Fruit fly (Drosophila melanogaster) whole organism, prepupa: ENCODE data around the gene CG32219.

Source experiments
- CG15336 ChIP-seq: fragments of 200-800 bp; sonication (Bioruptor generic); IDR thresholded peaks from 2 replicates; pipeline ENCODE4 v1.3.6; 2022; ENCODE audit warnings: missing biosample characterization, missing genetic modification characterization
- CG1621 ChIP-seq: fragments of 200-800 bp; sonication (Bioruptor generic); optimal IDR thresholded peaks from 3 replicates; lab custom pipeline; 2018; ENCODE audit warnings: missing biosample characterization, mild to moderate bottlenecking, missing genetic modification characterization
- CG16779 ChIP-seq: fragments of 200-800 bp; sonication (Bioruptor generic); optimal IDR thresholded peaks from 3 replicates; lab custom pipeline; 2017; ENCODE audit warnings: missing biosample characterization, mild to moderate bottlenecking, missing genetic modification characterization
- CG6276 ChIP-seq: fragments of 200-800 bp; sonication (Bioruptor generic); optimal IDR thresholded peaks from 2 replicates; lab custom pipeline; 2017; ENCODE audit warnings: missing biosample characterization, mild to moderate bottlenecking, missing genetic modification characterization
- CG6808 ChIP-seq: fragments of 200-800 bp; sonication (Bioruptor generic); optimal IDR thresholded peaks from 3 replicates; lab custom pipeline; 2017; ENCODE audit warnings: missing biosample characterization, missing genetic modification characterization, mild to moderate bottlenecking, moderate library complexity, missing genetic modification reagents
- CG7368 ChIP-seq: fragments of 200-800 bp; sonication (Bioruptor generic); optimal IDR thresholded peaks from 3 replicates; lab custom pipeline; 2016; ENCODE audit warnings: missing biosample characterization, missing genetic modification characterization
- Lpt ChIP-seq: fragments of 200-800 bp; sonication (Bioruptor generic); optimal IDR thresholded peaks from 3 replicates; lab custom pipeline; 2016; ENCODE audit warnings: missing biosample characterization, missing genetic modification characterization
- OdsH ChIP-seq: fragments of 200-800 bp; sonication (Bioruptor generic); optimal IDR thresholded peaks from 3 replicates; lab custom pipeline; 2016; ENCODE audit warnings: missing biosample characterization, missing genetic modification characterization
- Sox102F ChIP-seq: fragments of 200-800 bp; sonication (Bioruptor generic); optimal IDR thresholded peaks from 2 replicates; lab custom pipeline; 2016; ENCODE audit warnings: missing biosample characterization, mild to moderate bottlenecking, missing genetic modification characterization
- cyc ChIP-seq: fragments of 200-800 bp; sonication (Bioruptor generic); optimal IDR thresholded peaks from 3 replicates; lab custom pipeline; 2016; ENCODE audit warnings: missing biosample characterization, missing genetic modification characterization
- dac ChIP-seq: fragments of 200-800 bp; sonication (Bioruptor generic); optimal IDR thresholded peaks from 2 replicates; lab custom pipeline; 2017; ENCODE audit warnings: missing biosample characterization, mild to moderate bottlenecking, missing genetic modification characterization
- fd85E ChIP-seq: fragments of 200-800 bp; sonication (Bioruptor generic); optimal IDR thresholded peaks from 3 replicates; lab custom pipeline; 2016; ENCODE audit warnings: missing biosample characterization, missing genetic modification characterization
- spab ChIP-seq: fragments of 200-800 bp; sonication (Bioruptor generic); optimal IDR thresholded peaks from 2 replicates; lab custom pipeline; 2017; ENCODE audit warnings: missing biosample characterization, mild to moderate bottlenecking, missing genetic modification characterization, missing genetic modification reagents

DNA sequence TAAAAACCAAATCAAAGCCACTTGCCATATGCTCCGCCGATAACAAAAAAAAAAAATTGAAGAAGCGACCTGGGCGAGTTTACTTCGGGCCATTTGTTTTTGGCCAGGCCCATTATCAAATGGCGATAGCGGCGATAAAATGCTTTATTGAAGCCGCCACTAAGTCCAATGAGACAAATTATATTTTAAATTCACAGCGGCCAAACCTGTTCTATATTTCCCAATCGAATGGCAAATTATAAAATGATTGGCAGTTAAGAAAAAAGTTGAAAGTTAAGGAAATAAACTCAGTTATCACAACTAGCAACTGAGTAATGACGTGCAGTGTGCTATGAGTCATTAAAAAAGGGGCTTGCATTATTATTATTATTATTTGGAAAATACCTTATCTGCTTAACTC is 9.8 kb downstream of the CG32219 start:
- TF ChIP-seq CG6808 (GFP tag; lab: Kevin White, UChicago) = no peak
- TF ChIP-seq spab (GFP tag; lab: Kevin White, UChicago) = no peak
- no peak for TF ChIP-seq OdsH (GFP tag; lab: Kevin White, UChicago)
- TF ChIP-seq CG6276 (GFP tag; lab: Kevin White, UChicago) = no peak
- TF ChIP-seq Sox102F (GFP tag; lab: Kevin White, UChicago) = no peak
- no peak for TF ChIP-seq dac (GFP tag; lab: Kevin White, UChicago)
- no peak for TF ChIP-seq cyc (GFP tag; lab: Kevin White, UChicago)
- TF ChIP-seq CG16779 (tag; lab: Kevin White, UChicago) = no peak
- TF ChIP-seq CG15336 (GFP tag; lab: Robert Waterston, UW) = no peak
- TF ChIP-seq CG1621 (tag; lab: Kevin White, UChicago) = no peak
- no peak for TF ChIP-seq Lpt
- TF ChIP-seq CG7368 (GFP tag; lab: Kevin White, UChicago) = no peak
- TF ChIP-seq fd85E = no peak
